Fruit fly (Drosophila melanogaster) whole organism, embryonic: Measurements from ENCODE around the gene CG14440.
A peak's percentile ranks its signal among the peaks of the same experiment; 100 is the strongest.

Experiments
- Adf1 ChIP-seq: fragments of 200-800 bp; sonication (Bioruptor generic); IDR thresholded peaks from 2 replicates; pipeline ENCODE4 v1.3.6; 2022; ENCODE audit warnings: missing biosample characterization, missing genetic modification characterization
- Asciz ChIP-seq: fragments of 200-800 bp; sonication (Bioruptor generic); optimal IDR thresholded peaks from 2 replicates; lab custom pipeline; 2017; ENCODE audit warnings: missing biosample characterization, mild to moderate bottlenecking, missing genetic modification characterization, missing genetic modification reagents
- Atf3 ChIP-seq: fragments of 200-800 bp; sonication (Bioruptor generic); optimal IDR thresholded peaks from 3 replicates; lab custom pipeline; 2016; ENCODE audit warnings: missing biosample characterization, missing genetic modification characterization
- CG10366 ChIP-seq: fragments of 200-800 bp; sonication (Bioruptor generic); IDR thresholded peaks from 2 replicates; pipeline ENCODE4 v1.3.6; 2022; ENCODE audit warnings: missing biosample characterization, missing genetic modification characterization
- CG10565 ChIP-seq: fragments of 200-800 bp; sonication (Bioruptor generic); optimal IDR thresholded peaks from 3 replicates; lab custom pipeline; 2016; ENCODE audit warnings: missing biosample characterization, mild to moderate bottlenecking, missing genetic modification characterization
- CG11085 ChIP-seq: fragments of 200-800 bp; sonication (Bioruptor generic); IDR thresholded peaks from 2 replicates; pipeline ENCODE4 v1.3.6; 2022; ENCODE audit warnings: missing biosample characterization, missing genetic modification characterization
- CG12236 ChIP-seq: fragments of 200-800 bp; sonication (Bioruptor generic); optimal IDR thresholded peaks from 2 replicates; lab custom pipeline; 2016; ENCODE audit warnings: missing biosample characterization, missing genetic modification characterization
- CG14667 ChIP-seq: fragments of 200-800 bp; sonication (Bioruptor generic); IDR thresholded peaks from 2 replicates; pipeline ENCODE4 v1.3.6; 2022; ENCODE audit warnings: missing biosample characterization, missing genetic modification characterization
- CG15073 ChIP-seq: fragments of 200-800 bp; sonication (Bioruptor generic); optimal IDR thresholded peaks from 2 replicates; lab custom pipeline; 2016; ENCODE audit warnings: missing biosample characterization, missing genetic modification characterization
- CG1602 ChIP-seq: fragments of 200-800 bp; sonication (Bioruptor generic); optimal IDR thresholded peaks from 3 replicates; lab custom pipeline; 2016; ENCODE audit warnings: missing biosample characterization, missing genetic modification characterization
- CG16779 ChIP-seq: fragments of 200-800 bp; sonication (Bioruptor generic); IDR thresholded peaks from 2 replicates; pipeline ENCODE4 v1.3.6; 2022; ENCODE audit warnings: missing biosample characterization, missing genetic modification characterization
- CG17385 ChIP-seq: fragments of 200-800 bp; sonication (Bioruptor generic); optimal IDR thresholded peaks from 3 replicates; lab custom pipeline; 2018; ENCODE audit warnings: missing biosample characterization, mild to moderate bottlenecking, missing genetic modification characterization
- CG17829 ChIP-seq: fragments of 200-800 bp; optimal IDR thresholded peaks from 2 replicates; lab custom pipeline; 2019; ENCODE audit warnings: missing biosample characterization, mild to moderate bottlenecking, missing genetic modification characterization, moderate library complexity
- CG2712 ChIP-seq: fragments of 200-800 bp; optimal IDR thresholded peaks from 3 replicates; lab custom pipeline; 2019; ENCODE audit warnings: missing biosample characterization, mild to moderate bottlenecking, missing genetic modification characterization, moderate library complexity
- CG4617 ChIP-seq: fragments of 200-800 bp; sonication (Bioruptor generic); optimal IDR thresholded peaks from 3 replicates; lab custom pipeline; 2016; ENCODE audit warnings: missing biosample characterization, missing genetic modification characterization, borderline replicate concordance
- CG5245 ChIP-seq: fragments of 200-800 bp; sonication (Bioruptor generic); optimal IDR thresholded peaks from 3 replicates; lab custom pipeline; 2016; ENCODE audit warnings: missing biosample characterization, missing genetic modification characterization
- CG6175 ChIP-seq: fragments of 200-800 bp; sonication (Bioruptor generic); IDR thresholded peaks from 3 replicates; pipeline ENCODE4 v1.3.6; 2022; ENCODE audit warnings: missing biosample characterization, missing genetic modification characterization
- CG6689 ChIP-seq: fragments of 200-800 bp; sonication (Bioruptor generic); IDR thresholded peaks from 2 replicates; pipeline ENCODE4 v1.3.6; 2022; ENCODE audit warnings: missing biosample characterization, missing genetic modification characterization
- CG8089 ChIP-seq: fragments of 200-800 bp; sonication (Bioruptor generic); optimal IDR thresholded peaks from 3 replicates; lab custom pipeline; 2016; ENCODE audit warnings: missing biosample characterization, missing genetic modification characterization
- CG8765 ChIP-seq: fragments of 200-800 bp; sonication (Bioruptor generic); IDR thresholded peaks from 2 replicates; pipeline ENCODE4 v1.3.6; 2022; ENCODE audit warnings: missing biosample characterization, missing genetic modification characterization
- Camta ChIP-seq: fragments of 200-800 bp; sonication (Bioruptor generic); optimal IDR thresholded peaks from 2 replicates; lab custom pipeline; 2016; ENCODE audit warnings: missing biosample characterization, missing genetic modification characterization
- Ets65A ChIP-seq: fragments of 200-800 bp; sonication (Bioruptor generic); peaks from one replicate; lab custom pipeline; 2016; ENCODE audit warnings: missing biosample characterization, missing genetic modification characterization
- Fer2 ChIP-seq: fragments of 200-800 bp; sonication (Bioruptor generic); optimal IDR thresholded peaks from 2 replicates; lab custom pipeline; 2018; ENCODE audit warnings: missing biosample characterization, mild to moderate bottlenecking, missing genetic modification characterization, moderate library complexity
- HHEX ChIP-seq: fragments of 200-800 bp; sonication (Bioruptor generic); optimal IDR thresholded peaks from 3 replicates; lab custom pipeline; 2017; ENCODE audit warnings: missing biosample characterization, mild to moderate bottlenecking, missing genetic modification characterization, missing genetic modification reagents
- Lhr ChIP-seq: fragments of 200-800 bp; sonication (Bioruptor generic); optimal IDR thresholded peaks from 3 replicates; lab custom pipeline; 2017; ENCODE audit warnings: mild to moderate bottlenecking, missing biosample characterization, missing genetic modification reagents, missing genetic modification characterization
- Lpt ChIP-seq: fragments of >200 bp; optimal IDR thresholded peaks from 2 replicates; lab custom pipeline; 2018; ENCODE audit warnings: missing biosample characterization, missing genetic modification characterization
- MBD-R2 ChIP-seq: fragments of 200-800 bp; sonication (Bioruptor generic); IDR thresholded peaks from 2 replicates; pipeline ENCODE4 v1.3.6; 2022; ENCODE audit warnings: missing biosample characterization, missing genetic modification characterization
- NC2β ChIP-seq: fragments of 200-800 bp; sonication (Bioruptor generic); optimal IDR thresholded peaks from 2 replicates; lab custom pipeline; 2016; ENCODE audit warnings: missing biosample characterization, missing genetic modification characterization
- Opbp ChIP-seq: fragments of 200-800 bp; sonication (Bioruptor generic); IDR thresholded peaks from 3 replicates; pipeline ENCODE4 v1.3.6; 2022; ENCODE audit warnings: missing biosample characterization, missing genetic modification characterization; ENCODE audit not compliant: partially characterized antibody
- Optix ChIP-seq: fragments of 200-800 bp; sonication (Bioruptor generic); IDR thresholded peaks from 3 replicates; pipeline ENCODE4 v1.3.6; 2022; ENCODE audit warnings: missing biosample characterization, missing genetic modification characterization
- Side ChIP-seq: fragments of 200-800 bp; sonication (Bioruptor generic); optimal IDR thresholded peaks from 2 replicates; lab custom pipeline; 2016; ENCODE audit warnings: missing biosample characterization, missing genetic modification characterization
- Six4 ChIP-seq: fragments of 200-800 bp; sonication (Bioruptor generic); optimal IDR thresholded peaks from 2 replicates; lab custom pipeline; 2016; ENCODE audit warnings: missing biosample characterization, missing genetic modification characterization
- Sox102F ChIP-seq: fragments of 200-800 bp; sonication (Bioruptor generic); optimal IDR thresholded peaks from 2 replicates; lab custom pipeline; 2018; ENCODE audit warnings: missing biosample characterization, mild to moderate bottlenecking, missing genetic modification characterization, moderate library complexity
- Sry-β ChIP-seq: fragments of 200-800 bp; sonication (Bioruptor generic); optimal IDR thresholded peaks from 2 replicates; lab custom pipeline; 2018; ENCODE audit warnings: missing biosample characterization, mild to moderate bottlenecking, missing genetic modification characterization, moderate library complexity
- TFAM ChIP-seq: fragments of 200-800 bp; sonication (Bioruptor generic); optimal IDR thresholded peaks from 2 replicates; lab custom pipeline; 2017; ENCODE audit warnings: missing biosample characterization, missing genetic modification characterization, inconsistent platforms
- btn ChIP-seq: fragments of 200-800 bp; sonication (Bioruptor generic); optimal IDR thresholded peaks from 2 replicates; lab custom pipeline; 2016; ENCODE audit warnings: missing biosample characterization, missing genetic modification characterization
- caup ChIP-seq: fragments of 200-800 bp; sonication (Bioruptor generic); optimal IDR thresholded peaks from 3 replicates; lab custom pipeline; 2017; ENCODE audit warnings: missing biosample characterization, mild to moderate bottlenecking, missing genetic modification characterization, moderate library complexity; ENCODE audit not compliant: severe bottlenecking
- chn ChIP-seq: fragments of 200-800 bp; sonication (Bioruptor generic); optimal IDR thresholded peaks from 2 replicates; lab custom pipeline; 2016; ENCODE audit warnings: missing biosample characterization, missing genetic modification characterization
- fd102C ChIP-seq: fragments of 200-800 bp; sonication (Bioruptor generic); optimal IDR thresholded peaks from 2 replicates; lab custom pipeline; 2018; ENCODE audit warnings: missing biosample characterization, mild to moderate bottlenecking, missing genetic modification characterization, moderate library complexity
- gsb-n ChIP-seq: fragments of 200-800 bp; sonication (Bioruptor generic); optimal IDR thresholded peaks from 3 replicates; lab custom pipeline; 2018; ENCODE audit warnings: missing biosample characterization, mild to moderate bottlenecking, missing genetic modification characterization
- ham ChIP-seq: fragments of 200-800 bp; sonication (Bioruptor generic); IDR thresholded peaks from 2 replicates; pipeline ENCODE4 v1.3.6; 2022; ENCODE audit warnings: missing biosample characterization, missing genetic modification characterization
- maf-S ChIP-seq: fragments of 200-800 bp; sonication (Bioruptor generic); optimal IDR thresholded peaks from 2 replicates; lab custom pipeline; 2016; ENCODE audit warnings: missing biosample characterization, missing genetic modification characterization
- mirr ChIP-seq: fragments of 200-800 bp; sonication (Bioruptor generic); optimal IDR thresholded peaks from 3 replicates; lab custom pipeline; 2018; ENCODE audit warnings: missing biosample characterization, mild to moderate bottlenecking, missing genetic modification characterization
- nau ChIP-seq: fragments of 200-800 bp; sonication (Bioruptor generic); optimal IDR thresholded peaks from 3 replicates; lab custom pipeline; 2017; ENCODE audit warnings: missing biosample characterization, mild to moderate bottlenecking, missing genetic modification characterization, missing genetic modification reagents
- onecut ChIP-seq: fragments of 200-800 bp; sonication (Bioruptor generic); IDR thresholded peaks from 2 replicates; pipeline ENCODE4 v1.3.6; 2022; ENCODE audit warnings: missing biosample characterization, missing genetic modification characterization
- row ChIP-seq: fragments of 200-800 bp; sonication (Bioruptor generic); IDR thresholded peaks from 3 replicates; pipeline ENCODE4 v1.3.6; 2022; ENCODE audit warnings: missing biosample characterization, missing genetic modification characterization
- sens-2 ChIP-seq: fragments of 200-800 bp; sonication (Bioruptor generic); IDR thresholded peaks from 2 replicates; pipeline ENCODE4 v1.3.6; 2022; ENCODE audit warnings: missing biosample characterization, missing genetic modification characterization
- shn ChIP-seq: fragments of 200-800 bp; sonication (Bioruptor generic); optimal IDR thresholded peaks from 3 replicates; lab custom pipeline; 2016; ENCODE audit warnings: missing biosample characterization, missing genetic modification characterization
- trem ChIP-seq: fragments of 200-800 bp; optimal IDR thresholded peaks from 3 replicates; lab custom pipeline; 2019; ENCODE audit warnings: missing biosample characterization, mild to moderate bottlenecking, missing genetic modification characterization, moderate library complexity
- twi ChIP-seq: fragments of 200-800 bp; optimal IDR thresholded peaks from 2 replicates; lab custom pipeline; 2019; ENCODE audit warnings: missing biosample characterization, mild to moderate bottlenecking, missing genetic modification characterization, moderate library complexity
- wor ChIP-seq: fragments of 200-800 bp; sonication (Bioruptor generic); IDR thresholded peaks from 2 replicates; pipeline ENCODE4 v1.3.6; 2022; ENCODE audit warnings: missing biosample characterization, missing genetic modification characterization

CG14440 gene

dm6 chrX:6654198-6654831, 44.1 kb downstream of the CG14440 start, which contains the start of the genes CG3226 and Cdc7 (continued):
- TF ChIP-seq Sox102F (GFP tag; lab: Kevin White, UChicago) (peak; percentile 27), Lpt (GFP tag; lab: Kevin White, UChicago) (no peak), wor (GFP tag; lab: Robert Waterston, UW) (no peak), trem (tag; lab: Kevin White, UChicago) (peak; percentile 52), CG15073 (no peak), Atf3 (GFP tag; lab: Kevin White, UChicago) (peak; percentile 6), CG12236 (GFP tag; lab: Kevin White, UChicago) (peak; percentile 25), CG14667 (GFP tag; lab: Robert Waterston, UW) (no peak; the same call in 1 of the 2 replicates), CG11085 (GFP tag; lab: Robert Waterston, UW) (no peak), HHEX (peak; percentile 86), nau (GFP tag; lab: Kevin White, UChicago) (peak; percentile 86), CG16779 (no peak), fd102C (GFP tag; lab: Kevin White, UChicago) (no peak), Side (GFP tag; lab: Kevin White, UChicago) (peak; percentile 56), onecut (GFP tag; lab: Robert Waterston, UW) (peak; percentile 75), chn (no peak), Lhr (GFP tag; lab: Kevin White, UChicago) (peak; percentile 75), CG8089 (GFP tag; lab: Kevin White, UChicago) (peak; percentile 19), CG6689 (GFP tag; lab: Robert Waterston, UW) (no peak), Ets65A (GFP tag; lab: Kevin White, UChicago) (peak; percentile 93), shn (GFP tag; lab: Kevin White, UChicago) (peak; percentile 65), CG10565 (GFP tag; lab: Kevin White, UChicago) (no peak), Opbp (GFP tag; lab: Robert Waterston, UW) (peak; percentile 83), CG6175 (GFP tag; lab: Robert Waterston, UW) (0 out of 3 replicates have a peak, but pooled peaks have one; percentile 21), CG17829 (tag; lab: Kevin White, UChicago) (peak; percentile 71), Camta (GFP tag; lab: Kevin White, UChicago) (peak; percentile 41), mirr (GFP tag; lab: Kevin White, UChicago) (peak; percentile 73), CG2712 (tag; lab: Kevin White, UChicago) (peak; percentile 63), CG8765 (GFP tag; lab: Robert Waterston, UW) (no peak), NC2β (GFP tag; lab: Kevin White, UChicago) (peak; percentile 85), btn (GFP tag; lab: Kevin White, UChicago) (peak; percentile 10), twi (peak; percentile 65), TFAM (GFP tag; lab: Kevin White, UChicago) (peak; percentile 10), Asciz (GFP tag; lab: Kevin White, UChicago) (peak; percentile 65), Six4 (peak; percentile 29), ham (GFP tag; lab: Robert Waterston, UW) (no peak), gsb-n (peak; percentile 59), CG17385 (GFP tag; lab: Kevin White, UChicago) (peak; percentile 74), CG4617 (GFP tag; lab: Kevin White, UChicago) (peak; percentile 21), CG1602 (GFP tag; lab: Kevin White, UChicago) (no peak), CG10366 (GFP tag; lab: Robert Waterston, UW) (peak; percentile 25; the same call in 1 of the 2 replicates), Fer2 (tag; lab: Kevin White, UChicago) (peak; percentile 67), CG5245 (GFP tag; lab: Kevin White, UChicago) (peak; percentile 29), sens-2 (GFP tag; lab: Robert Waterston, UW) (no peak), Optix (GFP tag; lab: Robert Waterston, UW) (no peak), maf-S (peak; percentile 17), row (GFP tag; lab: Robert Waterston, UW) (peak; percentile 41; the same call in 2 of the 3 replicates), Adf1 (GFP tag; lab: Robert Waterston, UW) (peak; percentile 35; the same call in 1 of the 2 replicates), Sry-β (peak; percentile 48), caup (GFP tag; lab: Kevin White, UChicago) (peak; percentile 91), MBD-R2 (GFP tag; lab: Robert Waterston, UW) (peak; percentile 80)
